Worm (Caenorhabditis elegans): Measurements from ENCODE around the gene C36C5.12.

Gene C36C5.12

DNA sequence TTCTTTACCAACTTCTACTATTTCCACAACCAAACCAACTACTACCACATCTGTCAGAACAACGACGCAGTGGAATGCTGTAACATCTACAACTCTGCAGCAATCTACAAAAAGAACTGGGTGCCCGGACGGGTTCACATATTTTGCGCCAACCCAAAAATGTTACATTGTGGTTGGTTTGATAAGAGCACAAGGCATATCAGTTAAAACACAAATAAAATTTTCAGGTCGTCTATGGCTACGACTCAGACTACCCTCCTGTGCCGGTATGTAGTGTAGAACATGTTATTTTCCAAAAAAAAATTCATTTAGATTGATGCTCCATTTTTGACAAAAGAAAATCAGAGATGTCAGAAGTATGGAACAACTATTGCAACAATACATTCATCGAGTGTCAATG is 40.0 kb downstream of the C36C5.12 start:
- no peak for TF ChIP-seq alr-1 (tag; optimal IDR thresholded peaks at IDR 0.05)
- no peak for TF ChIP-seq lsy-2 (tag; optimal IDR thresholded peaks at IDR 0.05)
- no peak for TF ChIP-seq fos-1 (tag; optimal IDR thresholded peaks at IDR 0.05)
- TF ChIP-seq unc-62 (GFP tag; optimal IDR thresholded peaks at IDR 0.05): no peak

DNA sequence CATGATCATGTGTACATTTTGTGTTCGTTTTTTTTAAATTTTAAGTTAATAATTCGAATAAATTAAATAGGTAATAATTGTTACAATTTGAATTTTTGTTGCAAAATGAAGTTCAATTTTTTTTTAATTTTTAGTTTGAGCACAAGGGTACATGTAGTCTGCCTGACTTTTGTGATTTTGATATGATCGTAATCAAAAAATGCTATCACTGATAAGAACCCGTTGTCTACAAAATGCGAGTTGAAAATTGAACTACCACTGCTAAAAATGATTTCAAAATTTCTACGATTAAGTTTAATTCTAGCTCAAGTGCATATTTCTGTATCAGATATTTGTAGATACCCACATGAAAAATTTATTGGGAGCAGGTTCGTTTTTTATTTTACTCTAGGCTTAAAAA is 41.0 kb downstream of the C36C5.12 start, which contains the start of gene clec-210:
Gene clec-210 (plus strand): TSS at position 211 of the 400 bp plus-strand sequence.
- TF ChIP-seq fos-1 (tag; optimal IDR thresholded peaks at IDR 0.05) (peak; percentile 28), nhr-12 (tag; optimal IDR thresholded peaks at IDR 0.05) (no peak), unc-55 (GFP tag; optimal IDR thresholded peaks at IDR 0.05) (no peak), nhr-11 (tag; optimal IDR thresholded peaks at IDR 0.05) (no peak), elt-3 (tag; optimal IDR thresholded peaks at IDR 0.05) (no peak)

DNA sequence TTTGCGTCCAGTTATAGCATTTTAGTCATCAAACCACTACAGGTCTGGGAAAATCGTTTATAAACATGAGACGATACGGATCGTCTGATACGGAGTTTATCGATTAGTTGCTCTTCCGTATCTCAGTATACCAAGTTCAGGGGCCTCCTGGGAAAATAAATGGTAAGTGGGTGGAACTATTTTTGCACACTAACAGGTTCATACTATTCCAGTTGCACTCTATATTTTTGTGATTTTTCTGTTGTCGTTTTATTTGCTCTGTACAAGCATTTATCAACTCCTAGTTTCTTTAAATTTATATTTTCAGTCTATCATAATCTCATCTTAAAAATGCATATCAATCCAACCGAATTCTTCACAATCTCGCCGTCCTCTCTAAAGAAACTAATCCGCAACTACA is 44.2 kb downstream of the C36C5.12 start, which contains the start of gene Y73C8C.3:
Gene Y73C8C.3 (plus strand): TSS at position 301 of the 400 bp plus-strand sequence.
- no peak for TF ChIP-seq zag-1 (tag; optimal IDR thresholded peaks at IDR 0.05)

DNA sequence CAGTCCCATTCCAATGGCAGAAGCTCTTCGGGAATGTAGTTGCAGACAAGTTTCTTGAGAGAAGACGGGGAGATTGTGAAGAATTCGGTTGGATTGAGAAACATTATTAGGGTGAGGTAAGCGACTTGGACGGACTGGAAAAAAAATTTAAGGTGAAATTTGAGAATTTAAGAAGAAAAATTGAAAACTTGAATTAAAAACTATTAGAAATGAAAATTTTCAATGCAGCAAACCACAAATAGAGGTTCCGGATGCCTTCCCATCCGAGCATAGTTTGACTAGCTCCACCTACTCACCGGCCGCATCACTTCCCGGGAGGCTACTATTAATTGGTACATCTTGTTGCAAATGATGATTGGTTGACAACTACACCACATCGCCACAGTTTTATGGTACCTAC is 45.4 kb downstream of the C36C5.12 start, which contains the start of gene Y73C8C.8:
Gene Y73C8C.8 (minus strand): TSS at position 101 of the 400 bp plus-strand sequence.
- TF ChIP-seq zag-1 (tag; optimal IDR thresholded peaks at IDR 0.05) (no peak), mbf-1 (tag; optimal IDR thresholded peaks at IDR 0.05) (no peak), lin-11 (tag; optimal IDR thresholded peaks at IDR 0.05) (no peak), ZK546.5 (tag; optimal IDR thresholded peaks at IDR 0.05) (no peak), fos-1 (tag; optimal IDR thresholded peaks at IDR 0.05) (no peak), nhr-21 (tag; optimal IDR thresholded peaks at IDR 0.05) (no peak), skn-1 (tag; optimal IDR thresholded peaks at IDR 0.05) (no peak), dmd-4 (tag; optimal IDR thresholded peaks at IDR 0.05) (no peak), nhr-12 (tag; optimal IDR thresholded peaks at IDR 0.05) (no peak)

DNA sequence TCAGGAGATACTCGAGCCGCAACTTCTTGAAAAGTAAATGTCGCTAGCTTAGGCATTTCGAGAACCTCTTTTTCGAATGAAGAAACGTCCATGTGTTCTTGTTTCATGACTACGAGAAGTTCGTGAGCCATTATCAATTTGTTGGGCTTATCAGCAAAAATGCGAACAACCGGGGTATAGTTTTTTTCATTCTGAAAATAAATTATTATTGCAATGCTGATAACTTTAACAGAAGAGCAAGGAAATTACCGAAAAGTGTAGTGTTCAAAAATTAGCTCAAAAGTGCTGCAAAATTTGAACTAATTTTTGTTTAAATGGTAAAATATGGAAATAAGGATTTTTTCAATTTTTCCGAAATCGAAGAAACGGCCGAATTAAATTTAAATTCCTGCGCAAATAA is 47.0 kb downstream of the C36C5.12 start:
- TF ChIP-seq fos-1 (tag; optimal IDR thresholded peaks at IDR 0.05): peak; percentile 22
- no peak for TF ChIP-seq sma-3 (GFP tag; optimal IDR thresholded peaks at IDR 0.05)

All from whole organism, L2 larva.